Fruit fly (Drosophila melanogaster): ENCODE data around the gene Tango14.

Tango14 gene

dm6 chr2L:1207432-1207831 is 49.0 kb downstream of the Tango14 start (continued):
- peak in 1 of 2 experiments; percentile 21 for TF ChIP-seq bsh (GFP tag; optimal IDR thresholded peaks at IDR 0.05)
- peak; percentile 55 for TF ChIP-seq CG3281 (GFP tag; optimal IDR thresholded peaks at IDR 0.05)
- TF ChIP-seq D (optimal IDR thresholded peaks at IDR 0.05) = no peak
- no peak for TF ChIP-seq D (GFP tag; optimal IDR thresholded peaks at IDR 0.05)
- 0 out of 3 replicates have a peak, but pooled peaks have one; percentile 19 for TF ChIP-seq CG17361 (GFP tag; IDR thresholded peaks at IDR 0.05)
- TF ChIP-seq E2f2 (GFP tag; IDR thresholded peaks at IDR 0.05) = peak; percentile 43; the same call in 1 of the 2 replicates
- TF ChIP-seq Fer2 (tag; optimal IDR thresholded peaks at IDR 0.05) = peak; percentile 1
- peak; percentile 74 for TF ChIP-seq vvl (GFP tag; IDR thresholded peaks at IDR 0.05)
- no peak for TF ChIP-seq jing (GFP tag; optimal IDR thresholded peaks at IDR 0.05)
- TF ChIP-seq CG4360 (GFP tag; IDR thresholded peaks at IDR 0.05) = no peak
- TF ChIP-seq ewg (GFP tag; optimal IDR thresholded peaks at IDR 0.05) = peak; percentile 31
- peak; percentile 84 for TF ChIP-seq Hmr (GFP tag; optimal IDR thresholded peaks at IDR 0.05)
- TF ChIP-seq Ets97D (GFP tag; optimal IDR thresholded peaks at IDR 0.05) = no peak
- TF ChIP-seq CG16863 (GFP tag; optimal IDR thresholded peaks at IDR 0.05) = peak; percentile 7
- TF ChIP-seq fu2 (GFP tag; optimal IDR thresholded peaks at IDR 0.05) = no peak
- TF ChIP-seq Hr39 (optimal IDR thresholded peaks at IDR 0.05) = no peak
- TF ChIP-seq schlank (tag; optimal IDR thresholded peaks at IDR 0.05) = no peak
- TF ChIP-seq ERR (GFP tag; optimal IDR thresholded peaks at IDR 0.05) = no peak
- TF ChIP-seq salm (tag; optimal IDR thresholded peaks at IDR 0.05) = no peak
- peak; percentile 46; the same call in 1 of the 2 replicates for TF ChIP-seq CG17328 (GFP tag; IDR thresholded peaks at IDR 0.05)
- TF ChIP-seq Dref (GFP tag; IDR thresholded peaks at IDR 0.05) = no peak
- no peak for TF ChIP-seq jigr1 (GFP tag; IDR thresholded peaks at IDR 0.05)
- TF ChIP-seq CG31388 (GFP tag; optimal IDR thresholded peaks at IDR 0.05) = no peak
- TF ChIP-seq CG4424 (GFP tag; optimal IDR thresholded peaks at IDR 0.05) = no peak
- TF ChIP-seq CG5245 (GFP tag; optimal IDR thresholded peaks at IDR 0.05) = no peak
- TF ChIP-seq CG9876 (GFP tag; optimal IDR thresholded peaks at IDR 0.05) = no peak
- no peak for TF ChIP-seq CG13296 (GFP tag; optimal IDR thresholded peaks at IDR 0.05)
- no peak for TF ChIP-seq pros (GFP tag; optimal IDR thresholded peaks at IDR 0.05)
- no peak for TF ChIP-seq CG8290 (GFP tag; optimal IDR thresholded peaks at IDR 0.05)
- peak in 1 of 2 experiments; percentile 43 for TF ChIP-seq CG8290 (tag; optimal IDR thresholded peaks at IDR 0.05)
- TF ChIP-seq Abd-B (GFP tag; optimal IDR thresholded peaks at IDR 0.05) = peak; percentile 23
- TF ChIP-seq CG2875 (GFP tag; optimal IDR thresholded peaks at IDR 0.05) = peak; percentile 5
- no peak for TF ChIP-seq psq (GFP tag; optimal IDR thresholded peaks at IDR 0.05)
- no peak for TF ChIP-seq Myb (GFP tag; optimal IDR thresholded peaks at IDR 0.05)
- no peak for TF ChIP-seq Trl (optimal IDR thresholded peaks at IDR 0.05)
- no peak for TF ChIP-seq Trl (GFP tag; optimal IDR thresholded peaks at IDR 0.05)
- no peak for TF ChIP-seq CG6175 (GFP tag; IDR thresholded peaks at IDR 0.05)
- peak; percentile 64 for TF ChIP-seq seq (GFP tag; IDR thresholded peaks at IDR 0.05)
- peak; percentile 82 for TF ChIP-seq Med (GFP tag)
- TF ChIP-seq CG11560 (tag; IDR thresholded peaks at IDR 0.05) = 0 out of 3 replicates have a peak, but pooled peaks have one; percentile 25
- TF ChIP-seq Awh (GFP tag; IDR thresholded peaks at IDR 0.05) = 0 out of 2 replicates have a peak, but pooled peaks have one; percentile 56
- peak; percentile 57; the same call in 1 of the 2 replicates for TF ChIP-seq CG3847 (GFP tag; IDR thresholded peaks at IDR 0.05)
- no peak for TF ChIP-seq CG4617 (GFP tag; optimal IDR thresholded peaks at IDR 0.05; ENCODE audit: borderline replicate concordance)
- no peak for TF ChIP-seq CG34224 (GFP tag; IDR thresholded peaks at IDR 0.05; ENCODE audit: partially characterized antibody)
- TF ChIP-seq Camta (GFP tag; optimal IDR thresholded peaks at IDR 0.05) = no peak
- TF ChIP-seq CG10274 (GFP tag; optimal IDR thresholded peaks at IDR 0.05) = no peak
- TF ChIP-seq nau (GFP tag; optimal IDR thresholded peaks at IDR 0.05) = peak; percentile 15
- no peak for TF ChIP-seq MESR4 (GFP tag; optimal IDR thresholded peaks at IDR 0.05)
- TF ChIP-seq crp (GFP tag; optimal IDR thresholded peaks at IDR 0.05) = no peak
- peak; percentile 62 for TF ChIP-seq CG10366 (GFP tag; IDR thresholded peaks at IDR 0.05)
- peak in 1 of 2 experiments; percentile 26 for TF ChIP-seq chif (GFP tag; optimal IDR thresholded peaks at IDR 0.05)
- no peak for TF ChIP-seq shn (GFP tag; optimal IDR thresholded peaks at IDR 0.05)
- TF ChIP-seq CG7372 (GFP tag; IDR thresholded peaks at IDR 0.05) = peak; percentile 49; the same call in 1 of the 2 replicates
